Worm (Caenorhabditis elegans) whole organism, L4 larva: ENCODE results near the gene W05H9.2.

Source experiments
- F37D6.2 ChIP-seq: sonication (generic microtip); optimal IDR thresholded peaks from 2 replicates; lab custom pipeline; 2016; ENCODE audit warnings: mild to moderate bottlenecking, missing genetic modification characterization, missing compliant biosample characterization
- Y5F2A.4 ChIP-seq: fragments of 200-800 bp; sonication (Bioruptor generic); optimal IDR thresholded peaks from 2 replicates; lab custom pipeline; 2018; ENCODE audit warnings: mild to moderate bottlenecking, missing genetic modification characterization, missing compliant biosample characterization
- ZK337.2 ChIP-seq: fragments of 200-800 bp; sonication (Bioruptor generic); IDR thresholded peaks from 2 replicates; pipeline ENCODE4 v1.3.6; 2022; ENCODE audit warnings: missing genetic modification reagents, missing genetic modification characterization, missing compliant biosample characterization
- aha-1 ChIP-seq: fragments of 150-350 bp; peaks from one replicate; lab custom pipeline; 2014; ENCODE audit warnings: missing biosample characterization, missing genetic modification characterization
- aly-2 ChIP-seq: sonication (generic microtip); optimal IDR thresholded peaks from 2 replicates; lab custom pipeline; 2018; ENCODE audit warnings: missing biosample characterization, missing genetic modification characterization
- arid-1 ChIP-seq: fragments of 200-800 bp; sonication (Bioruptor generic); conservative IDR thresholded peaks from 2 replicates; pipeline ENCODE4 v1.3.6; 2022; ENCODE audit warnings: missing genetic modification reagents, missing genetic modification characterization, missing compliant biosample characterization
- ces-1 ChIP-seq: fragments of 150-350 bp; sonication (generic microtip); optimal IDR thresholded peaks from 4 replicates; lab custom pipeline; 2014; ENCODE audit warnings: missing biosample characterization, missing genetic modification reagents, missing genetic modification characterization
- daf-12 ChIP-seq: fragments of 150-350 bp; optimal IDR thresholded peaks from 2 replicates; lab custom pipeline; 2014; ENCODE audit warnings: missing biosample characterization, missing genetic modification reagents, missing genetic modification characterization
- daf-8 ChIP-seq: fragments of 200-800 bp; sonication (Bioruptor generic); IDR thresholded peaks from 2 replicates; pipeline ENCODE4 v1.3.6; 2022; ENCODE audit warnings: missing genetic modification characterization, missing compliant biosample characterization
- dmd-6 ChIP-seq: fragments of 200-800 bp; sonication (Bioruptor generic); IDR thresholded peaks from 2 replicates; pipeline ENCODE4 v1.3.6; 2022; ENCODE audit warnings: missing genetic modification reagents, missing genetic modification characterization, missing compliant biosample characterization
- egl-43 ChIP-seq: fragments of 200-800 bp; sonication (Bioruptor generic); IDR thresholded peaks from 2 replicates; pipeline ENCODE4 v1.3.6; 2022; ENCODE audit warnings: missing genetic modification reagents, missing genetic modification characterization, missing compliant biosample characterization
- fkh-10 ChIP-seq: fragments of 150-350 bp; optimal IDR thresholded peaks from 2 replicates; lab custom pipeline; 2014; ENCODE audit warnings: missing biosample characterization, missing genetic modification reagents, missing genetic modification characterization
- fos-1 ChIP-seq: fragments of 150-350 bp; optimal IDR thresholded peaks from 2 replicates; lab custom pipeline; 2014; ENCODE audit warnings: missing biosample characterization, missing genetic modification characterization
- hif-1 ChIP-seq, 2 experiments: sonication (generic microtip); optimal IDR thresholded peaks; 2 replicates each; lab custom pipeline; 2016 to 2017; ENCODE audit warnings: missing compliant biosample characterization in 2 of 2, missing genetic modification characterization in 2 of 2, missing genetic modification reagents in 2 of 2, missing genotype in 2 of 2, mild to moderate bottlenecking in 1 of 2
- hlh-30 ChIP-seq: sonication (generic microtip); optimal IDR thresholded peaks from 2 replicates; lab custom pipeline; 2017; ENCODE audit warnings: antibody characterized with exemption, mild to moderate bottlenecking, missing genetic modification characterization, missing compliant biosample characterization; ENCODE audit not compliant: insufficient read depth
- hmg-1.1 ChIP-seq: fragments of 200-800 bp; sonication (Bioruptor generic); IDR thresholded peaks from 2 replicates; pipeline ENCODE4 v1.3.6; 2022; ENCODE audit warnings: missing genetic modification reagents, missing genetic modification characterization, missing compliant biosample characterization
- lim-7 ChIP-seq: fragments of 200-800 bp; sonication (Bioruptor generic); IDR thresholded peaks from 2 replicates; pipeline ENCODE4 v1.3.6; 2022; ENCODE audit warnings: missing genetic modification characterization, missing compliant biosample characterization
- lin-13 ChIP-seq: fragments of 150-350 bp; optimal IDR thresholded peaks from 2 replicates; lab custom pipeline; 2014; ENCODE audit warnings: missing biosample characterization, missing genetic modification reagents, missing genetic modification characterization
- lin-15B ChIP-seq: fragments of 150-350 bp; sonication (generic microtip); optimal IDR thresholded peaks from 3 replicates; lab custom pipeline; 2014; ENCODE audit warnings: missing biosample characterization, missing genetic modification characterization
- lin-29 ChIP-seq: fragments of 200-800 bp; sonication (Bioruptor generic); IDR thresholded peaks from 2 replicates; pipeline ENCODE4 v1.3.6; 2022; ENCODE audit warnings: missing genetic modification reagents, missing genetic modification characterization, missing compliant biosample characterization
- lin-39 ChIP-seq: fragments of 150-350 bp; optimal IDR thresholded peaks from 2 replicates; lab custom pipeline; 2014; ENCODE audit warnings: missing biosample characterization, missing genetic modification reagents, missing genetic modification characterization
- lir-3 ChIP-seq: sonication (generic microtip); optimal IDR thresholded peaks from 2 replicates; lab custom pipeline; 2016; ENCODE audit warnings: mild to moderate bottlenecking, missing genetic modification characterization, missing compliant biosample characterization
- mdt-29 ChIP-seq: fragments of 200-800 bp; sonication (Bioruptor generic); IDR thresholded peaks from 2 replicates; pipeline ENCODE4 v1.3.6; 2022; ENCODE audit warnings: missing genetic modification reagents, missing genetic modification characterization, missing compliant biosample characterization
- mes-2 ChIP-seq: sonication (generic microtip); optimal IDR thresholded peaks from 2 replicates; lab custom pipeline; 2016; ENCODE audit warnings: missing genotype, mild to moderate bottlenecking, missing genetic modification characterization, missing compliant biosample characterization; ENCODE audit not compliant: poor library complexity, severe bottlenecking
- mxl-2 ChIP-seq: fragments of 200-800 bp; sonication (Bioruptor generic); conservative IDR thresholded peaks from 2 replicates; pipeline ENCODE4 v1.3.6; 2022; ENCODE audit warnings: missing genetic modification reagents, missing genetic modification characterization, missing compliant biosample characterization
- mxl-3 ChIP-seq: fragments of 200-800 bp; sonication (Bioruptor generic); optimal IDR thresholded peaks from 2 replicates; lab custom pipeline; 2018; ENCODE audit warnings: mild to moderate bottlenecking, missing genetic modification characterization, missing compliant biosample characterization
- nhr-102 ChIP-seq: sonication (generic microtip); optimal IDR thresholded peaks from 2 replicates; lab custom pipeline; 2016; ENCODE audit warnings: mild to moderate bottlenecking, missing genetic modification characterization, moderate library complexity, missing compliant biosample characterization
- nhr-11 ChIP-seq: fragments of 150-350 bp; optimal IDR thresholded peaks from 2 replicates; lab custom pipeline; 2014; ENCODE audit warnings: missing biosample characterization, missing genetic modification characterization
- nhr-41 ChIP-seq: fragments of 200-800 bp; sonication (Bioruptor generic); IDR thresholded peaks from 2 replicates; pipeline ENCODE4 v1.3.6; 2022; ENCODE audit warnings: missing genetic modification reagents, missing genetic modification characterization, missing compliant biosample characterization
- nhr-42 ChIP-seq: fragments of 200-800 bp; sonication (Bioruptor generic); IDR thresholded peaks from 2 replicates; pipeline ENCODE4 v1.3.6; 2022; ENCODE audit warnings: missing genetic modification characterization, missing compliant biosample characterization
- nhr-48 ChIP-seq: sonication (generic microtip); optimal IDR thresholded peaks from 2 replicates; lab custom pipeline; 2016; ENCODE audit warnings: mild to moderate bottlenecking, missing genetic modification characterization, missing compliant biosample characterization
- nhr-6 ChIP-seq: fragments of 150-350 bp; optimal IDR thresholded peaks from 2 replicates; lab custom pipeline; 2014; ENCODE audit warnings: missing biosample characterization, missing genetic modification characterization
- nhr-76 ChIP-seq: fragments of 150-350 bp; optimal IDR thresholded peaks from 2 replicates; lab custom pipeline; 2014; ENCODE audit warnings: missing biosample characterization, missing genetic modification characterization
- nhr-77 ChIP-seq: fragments of 150-350 bp; optimal IDR thresholded peaks from 2 replicates; lab custom pipeline; 2014; ENCODE audit warnings: missing biosample characterization, missing genetic modification characterization
- pha-4 ChIP-seq, 2 experiments: fragments of 150-350 bp in 1 of 2; fragments of 200-800 bp in 1 of 2; sonication (Bioruptor generic) in 1 of 2; IDR thresholded peaks in 1 of 2; optimal IDR thresholded peaks in 1 of 2; 2 replicates each; pipeline versions ENCODE4 v1.3.6 to Lab custom; 2014 to 2022; ENCODE audit warnings: missing genetic modification characterization in 2 of 2, missing genetic modification reagents in 2 of 2, missing biosample characterization in 1 of 2, missing compliant biosample characterization in 1 of 2
- php-3 ChIP-seq: fragments of 200-800 bp; sonication (Bioruptor generic); IDR thresholded peaks from 2 replicates; pipeline ENCODE4 v1.3.6; 2022; ENCODE audit warnings: missing genetic modification reagents, missing genetic modification characterization, missing compliant biosample characterization
- rbr-2 ChIP-seq: sonication (generic microtip); optimal IDR thresholded peaks from 2 replicates; lab custom pipeline; 2016; ENCODE audit warnings: missing genotype, missing genetic modification characterization, missing compliant biosample characterization
- sdz-12 ChIP-seq: fragments of 200-800 bp; sonication (Bioruptor generic); optimal IDR thresholded peaks from 2 replicates; lab custom pipeline; 2018; ENCODE audit warnings: mild to moderate bottlenecking, missing genetic modification characterization, missing compliant biosample characterization
- set-16 ChIP-seq: fragments of 200-800 bp; sonication (Bioruptor generic); IDR thresholded peaks from 2 replicates; pipeline ENCODE4 v1.3.6; 2022; ENCODE audit warnings: missing genetic modification reagents, missing genetic modification characterization, missing compliant biosample characterization
- snpc-1.2 ChIP-seq: fragments of 200-800 bp; sonication (Bioruptor generic); IDR thresholded peaks from 2 replicates; pipeline ENCODE4 v1.3.6; 2022; ENCODE audit warnings: missing genetic modification reagents, missing genetic modification characterization, missing compliant biosample characterization
- spr-1 ChIP-seq: sonication (generic microtip); optimal IDR thresholded peaks from 2 replicates; lab custom pipeline; 2016; ENCODE audit warnings: mild to moderate bottlenecking, missing genetic modification characterization, missing compliant biosample characterization
- unc-130 ChIP-seq: sonication (generic microtip); optimal IDR thresholded peaks from 2 replicates; lab custom pipeline; 2016; ENCODE audit warnings: missing genetic modification reagents, missing genetic modification characterization, missing compliant biosample characterization
- unc-39 ChIP-seq: sonication (generic microtip); optimal IDR thresholded peaks from 2 replicates; lab custom pipeline; 2017; ENCODE audit warnings: missing biosample characterization, missing genetic modification characterization
- zfp-2 ChIP-seq: sonication (generic microtip); optimal IDR thresholded peaks from 2 replicates; lab custom pipeline; 2016; ENCODE audit warnings: mild to moderate bottlenecking, missing genetic modification characterization, missing compliant biosample characterization
- zfp-3 ChIP-seq: fragments of 200-800 bp; sonication (Bioruptor generic); conservative IDR thresholded peaks from 2 replicates; pipeline ENCODE4 v1.3.6; 2022; ENCODE audit warnings: missing genetic modification reagents, missing genetic modification characterization, missing compliant biosample characterization

W05H9.2 gene

ce11 chrX:6286154-6286553 lies 19.3 kb downstream of the W05H9.2 start (continued):
- TF ChIP-seq nhr-77: peak; percentile 13
- TF ChIP-seq, all 104 proteins: peak for 56

- TF ChIP-seq fos-1 (tag; lab: Kevin White, UChicago) (no peak), php-3 (GFP tag; lab: Robert Waterston, UW) (no peak), Y5F2A.4 (GFP tag; lab: Kevin White, UChicago) (no peak), mxl-3 (GFP tag; lab: Kevin White, UChicago) (no peak), dmd-6 (GFP tag; lab: Robert Waterston, UW) (no peak), lin-15B (tag; lab: Kevin White, UChicago) (no peak), nhr-76 (tag; lab: Kevin White, UChicago) (no peak), aha-1 (tag; lab: Kevin White, UChicago) (peak; percentile 90)
These were observed 22.2 kb downstream of the W05H9.2 start for ce11 chrX:6289038-6289437.

- TF ChIP-seq zfp-3: no peak
- TF ChIP-seq nhr-48 (tag; lab: Kevin White, UChicago): no peak
- no peak for TF ChIP-seq fos-1 (tag; lab: Kevin White, UChicago)
These were observed 24.8 kb downstream of the W05H9.2 start, which contains the start of gene lev-9 for ce11 chrX:6291632-6292031. Gene lev-9, minus strand, starts transcription at chrX:6291732.

- TF ChIP-seq lin-39 (no peak), daf-12 (no peak), dmd-6 (GFP tag; lab: Robert Waterston, UW) (peak; percentile 71), daf-8 (GFP tag; lab: Robert Waterston, UW) (no peak), lin-29 (GFP tag; lab: Robert Waterston, UW) (peak; percentile 78), sdz-12 (GFP tag; lab: Kevin White, UChicago) (peak; percentile 25), lin-13 (GFP tag; lab: Kevin White, UChicago) (peak; percentile 52), hlh-30 (tag; lab: Kevin White, UChicago) (peak; percentile 56), egl-43 (peak; percentile 98), F37D6.2 (tag; lab: Kevin White, UChicago) (peak; percentile 75), spr-1 (tag; lab: Kevin White, UChicago) (peak; percentile 79), arid-1 (GFP tag; lab: Robert Waterston, UW) (peak; percentile 95), mdt-29 (GFP tag; lab: Robert Waterston, UW) (peak; percentile 72; the same call in 1 of the 2 replicates), hmg-1.1 (GFP tag; lab: Robert Waterston, UW) (peak; percentile 95), fkh-10 (GFP tag; lab: Kevin White, UChicago) (no peak), unc-130 (GFP tag; lab: Kevin White, UChicago) (peak; percentile 10), ZK337.2 (GFP tag; lab: Robert Waterston, UW) (0 out of 2 replicates have a peak, but pooled peaks have one; percentile 66), zfp-2 (tag; lab: Kevin White, UChicago) (no peak), set-16 (GFP tag; lab: Robert Waterston, UW) (peak; percentile 64), aly-2 (tag; lab: Kevin White, UChicago) (peak; percentile 46), mes-2 (tag; lab: Kevin White, UChicago) (peak; percentile 89), rbr-2 (tag; lab: Kevin White, UChicago) (peak; percentile 76), nhr-6 (tag; lab: Kevin White, UChicago) (peak; percentile 49), mxl-2 (peak; percentile 78), ces-1 (peak; percentile 36), nhr-11 (tag; lab: Kevin White, UChicago) (no peak), mxl-3 (GFP tag; lab: Kevin White, UChicago) (peak; percentile 65), hif-1 (tag; optimal IDR thresholded peaks at IDR 0.05; lab: Kevin White, UChicago) (peak; percentile 31 to 37), lim-7 (GFP tag; lab: Robert Waterston, UW) (peak; percentile 99), snpc-1.2 (GFP tag; lab: Robert Waterston, UW) (peak; percentile 93), nhr-102 (tag; lab: Kevin White, UChicago) (peak; percentile 72), nhr-42 (GFP tag; lab: Robert Waterston, UW) (peak; percentile 81), unc-39 (tag; lab: Kevin White, UChicago) (no peak), pha-4 (GFP tag; IDR thresholded peaks at IDR 0.05; lab: Robert Waterston, UW) (peak; percentile 97), pha-4 (tag; optimal IDR thresholded peaks at IDR 0.05; lab: Kevin White, UChicago) (no peak), nhr-41 (GFP tag; lab: Robert Waterston, UW) (peak; percentile 89), lir-3 (peak; percentile 67)
These were observed 25.3 kb downstream of the W05H9.2 start for ce11 chrX:6292143-6292542.
